Worm (Caenorhabditis elegans) whole organism, young adult: ENCODE measurements around the gene M03B6.3.

Source experiments
- B0019.2 ChIP-seq: fragments of 200-800 bp; sonication (Bioruptor generic); conservative IDR thresholded peaks from 2 replicates; pipeline ENCODE4 v1.3.6; 2022; ENCODE audit warnings: missing genetic modification reagents, missing genetic modification characterization, missing compliant biosample characterization
- B0035.1 ChIP-seq: sonication (generic microtip); optimal IDR thresholded peaks from 2 replicates; lab custom pipeline; 2016; ENCODE audit warnings: missing genetic modification characterization, mild to moderate bottlenecking, missing compliant biosample characterization, missing genotype, missing genetic modification reagents
- D2030.7 ChIP-seq: fragments of 200-800 bp; sonication (Bioruptor generic); IDR thresholded peaks from 2 replicates; pipeline ENCODE4 v1.3.6; 2022; ENCODE audit warnings: missing genetic modification reagents, missing genetic modification characterization, missing compliant biosample characterization
- F39B2.1 ChIP-seq: fragments of 200-800 bp; sonication (Bioruptor generic); IDR thresholded peaks from 2 replicates; pipeline ENCODE4 v1.3.6; 2022; ENCODE audit warnings: missing genetic modification reagents, missing genetic modification characterization, missing compliant biosample characterization
- F57A8.1 ChIP-seq: fragments of 200-800 bp; sonication (Bioruptor generic); optimal IDR thresholded peaks from 2 replicates; lab custom pipeline; 2018; ENCODE audit warnings: mild to moderate bottlenecking, missing genetic modification characterization, moderate library complexity, missing compliant biosample characterization
- K11D2.4 ChIP-seq: fragments of 200-800 bp; sonication (Bioruptor generic); IDR thresholded peaks from 2 replicates; pipeline ENCODE4 v1.3.6; 2022; ENCODE audit warnings: missing genetic modification reagents, missing genetic modification characterization, missing compliant biosample characterization
- K12H6.12 ChIP-seq: fragments of 200-800 bp; sonication (Bioruptor generic); optimal IDR thresholded peaks from 2 replicates; lab custom pipeline; 2018; ENCODE audit warnings: mild to moderate bottlenecking, missing genetic modification characterization, missing compliant biosample characterization
- ceh-40 ChIP-seq: fragments of 200-800 bp; sonication (Bioruptor generic); IDR thresholded peaks from 2 replicates; pipeline ENCODE4 v1.3.6; 2022; ENCODE audit warnings: missing genetic modification characterization, missing compliant biosample characterization
- ceh-58 ChIP-seq: fragments of 200-800 bp; sonication (Bioruptor generic); IDR thresholded peaks from 2 replicates; pipeline ENCODE4 v1.3.6; 2022; ENCODE audit warnings: missing genetic modification characterization, missing compliant biosample characterization
- die-1 ChIP-seq: sonication (generic microtip); optimal IDR thresholded peaks from 2 replicates; lab custom pipeline; 2016; ENCODE audit warnings: missing genotype, mild to moderate bottlenecking, missing genetic modification characterization, missing compliant biosample characterization
- dpff-1 ChIP-seq: sonication (generic microtip); optimal IDR thresholded peaks from 2 replicates; lab custom pipeline; 2017; ENCODE audit warnings: mild to moderate bottlenecking, missing genetic modification characterization, missing compliant biosample characterization
- dpl-1 ChIP-seq: fragments of 150-350 bp; optimal IDR thresholded peaks from 2 replicates; lab custom pipeline; 2014; ENCODE audit warnings: missing biosample characterization, missing genetic modification reagents, missing genetic modification characterization
- efl-1 ChIP-seq: fragments of 150-350 bp; optimal IDR thresholded peaks from 2 replicates; lab custom pipeline; 2014; ENCODE audit warnings: missing biosample characterization, missing genetic modification reagents, missing genetic modification characterization
- egl-18 ChIP-seq: fragments of 200-800 bp; sonication (Bioruptor generic); IDR thresholded peaks from 2 replicates; pipeline ENCODE4 v1.3.6; 2022; ENCODE audit warnings: missing genetic modification reagents, missing genetic modification characterization, missing compliant biosample characterization
- egl-44 ChIP-seq: fragments of 200-800 bp; sonication (Bioruptor generic); IDR thresholded peaks from 2 replicates; pipeline ENCODE4 v1.3.6; 2022; ENCODE audit warnings: missing genetic modification reagents, missing genetic modification characterization, missing compliant biosample characterization
- egrh-3 ChIP-seq: fragments of 200-800 bp; sonication (Bioruptor generic); IDR thresholded peaks from 2 replicates; pipeline ENCODE4 v1.3.6; 2022; ENCODE audit warnings: missing genetic modification reagents, missing genetic modification characterization, missing compliant biosample characterization
- let-607 ChIP-seq, 2 experiments: fragments of 200-800 bp in 1 of 2; sonication (Bioruptor generic) in 1 of 2; sonication (generic microtip) in 1 of 2; optimal IDR thresholded peaks; 2 replicates each; lab custom pipeline; 2016 to 2018; ENCODE audit warnings: mild to moderate bottlenecking in 2 of 2, missing compliant biosample characterization in 2 of 2, missing genetic modification characterization in 2 of 2, moderate library complexity in 2 of 2, missing genotype in 1 of 2
- lin-26 ChIP-seq: fragments of 200-800 bp; sonication (Bioruptor generic); IDR thresholded peaks from 2 replicates; pipeline ENCODE4 v1.3.6; 2022; ENCODE audit warnings: missing genetic modification reagents, missing genetic modification characterization, missing compliant biosample characterization
- lin-54 ChIP-seq: fragments of 200-800 bp; sonication (Bioruptor generic); optimal IDR thresholded peaks from 2 replicates; lab custom pipeline; 2018; ENCODE audit warnings: mild to moderate bottlenecking, missing genetic modification characterization, missing compliant biosample characterization
- lir-1 ChIP-seq: fragments of 200-800 bp; sonication (Bioruptor generic); conservative IDR thresholded peaks from 2 replicates; pipeline ENCODE4 v1.3.6; 2022; ENCODE audit warnings: missing genetic modification reagents, missing genetic modification characterization, missing compliant biosample characterization
- lsy-27 ChIP-seq: sonication (generic microtip); optimal IDR thresholded peaks from 2 replicates; lab custom pipeline; 2017; ENCODE audit warnings: missing genetic modification characterization, mild to moderate bottlenecking, missing compliant biosample characterization, antibody characterized with exemption, missing genotype, borderline replicate concordance; ENCODE audit not compliant: insufficient read depth
- madf-6 ChIP-seq: fragments of 200-800 bp; sonication (Bioruptor generic); IDR thresholded peaks from 2 replicates; pipeline ENCODE4 v1.3.6; 2022; ENCODE audit warnings: missing genetic modification reagents, missing genetic modification characterization, missing compliant biosample characterization
- madf-8 ChIP-seq: fragments of 200-800 bp; sonication (Bioruptor generic); conservative IDR thresholded peaks from 2 replicates; pipeline ENCODE4 v1.3.6; 2022; ENCODE audit warnings: missing genetic modification reagents, missing genetic modification characterization, missing compliant biosample characterization
- mcd-1 ChIP-seq: fragments of 200-800 bp; sonication (Bioruptor generic); IDR thresholded peaks from 2 replicates; pipeline ENCODE4 v1.3.6; 2022; ENCODE audit warnings: missing genetic modification reagents, missing genetic modification characterization, missing compliant biosample characterization
- mes-4 ChIP-seq: sonication (generic microtip); optimal IDR thresholded peaks from 2 replicates; lab custom pipeline; 2016; ENCODE audit warnings: missing genotype, missing genetic modification characterization, missing compliant biosample characterization
- nfya-1 ChIP-seq: sonication (generic microtip); optimal IDR thresholded peaks from 2 replicates; lab custom pipeline; 2017; ENCODE audit warnings: antibody characterized with exemption, missing compliant biosample characterization, missing genetic modification characterization, borderline replicate concordance; ENCODE audit not compliant: insufficient read depth
- nfya-2 ChIP-seq: fragments of 200-800 bp; sonication (Bioruptor generic); IDR thresholded peaks from 2 replicates; pipeline ENCODE4 v1.3.6; 2022; ENCODE audit warnings: missing genetic modification reagents, missing genetic modification characterization, missing compliant biosample characterization
- nhr-120 ChIP-seq: fragments of 200-800 bp; sonication (Bioruptor generic); IDR thresholded peaks from 2 replicates; pipeline ENCODE4 v1.3.6; 2022; ENCODE audit warnings: missing genetic modification characterization, missing compliant biosample characterization
- nhr-80 ChIP-seq: sonication (generic microtip); optimal IDR thresholded peaks from 2 replicates; lab custom pipeline; 2016; ENCODE audit warnings: missing genetic modification characterization, missing compliant biosample characterization
- nhr-90 ChIP-seq: sonication (generic microtip); optimal IDR thresholded peaks from 2 replicates; lab custom pipeline; 2016; ENCODE audit warnings: missing genotype, mild to moderate bottlenecking, missing genetic modification characterization, missing compliant biosample characterization
- pbrm-1 ChIP-seq: fragments of 200-800 bp; sonication (Bioruptor generic); IDR thresholded peaks from 2 replicates; pipeline ENCODE4 v1.3.6; 2022; ENCODE audit warnings: missing genetic modification reagents, missing genetic modification characterization, missing compliant biosample characterization
- pha-4 ChIP-seq: fragments of 150-350 bp; sonication (generic microtip); optimal IDR thresholded peaks from 2 replicates; lab custom pipeline; 2014; ENCODE audit warnings: missing biosample characterization, missing genetic modification reagents, missing genetic modification characterization
- sea-2 ChIP-seq: fragments of 200-800 bp; sonication (Bioruptor generic); IDR thresholded peaks from 2 replicates; pipeline ENCODE4 v1.3.6; 2022; ENCODE audit warnings: missing genetic modification characterization, missing compliant biosample characterization
- sptf-2 ChIP-seq: fragments of 200-800 bp; sonication (Bioruptor generic); optimal IDR thresholded peaks from 2 replicates; lab custom pipeline; 2018; ENCODE audit warnings: mild to moderate bottlenecking, missing genetic modification characterization, missing compliant biosample characterization
- tbx-9 ChIP-seq: sonication (generic microtip); optimal IDR thresholded peaks from 2 replicates; lab custom pipeline; 2016; ENCODE audit warnings: borderline replicate concordance, missing genetic modification characterization, inconsistent platforms, missing compliant biosample characterization
- xnd-1 ChIP-seq: sonication (generic microtip); optimal IDR thresholded peaks from 2 replicates; lab custom pipeline; 2016; ENCODE audit warnings: missing genotype, missing genetic modification reagents, missing genetic modification characterization, missing compliant biosample characterization
- zfh-2 ChIP-seq: fragments of 200-800 bp; sonication (Bioruptor generic); conservative IDR thresholded peaks from 2 replicates; pipeline ENCODE4 v1.3.6; 2022; ENCODE audit warnings: missing genetic modification reagents, missing genetic modification characterization, missing compliant biosample characterization
- ztf-26 ChIP-seq: sonication (generic microtip); optimal IDR thresholded peaks from 2 replicates; lab custom pipeline; 2017; ENCODE audit warnings: missing genetic modification characterization, missing compliant biosample characterization

Gene M03B6.3

ce11 chrX:13876860-13877259 lies 12.8 kb upstream of the M03B6.3 start (continued):
- TF ChIP-seq let-607 (tag; optimal IDR thresholded peaks at IDR 0.05; lab: Kevin White, UChicago) = no peak

DNA sequence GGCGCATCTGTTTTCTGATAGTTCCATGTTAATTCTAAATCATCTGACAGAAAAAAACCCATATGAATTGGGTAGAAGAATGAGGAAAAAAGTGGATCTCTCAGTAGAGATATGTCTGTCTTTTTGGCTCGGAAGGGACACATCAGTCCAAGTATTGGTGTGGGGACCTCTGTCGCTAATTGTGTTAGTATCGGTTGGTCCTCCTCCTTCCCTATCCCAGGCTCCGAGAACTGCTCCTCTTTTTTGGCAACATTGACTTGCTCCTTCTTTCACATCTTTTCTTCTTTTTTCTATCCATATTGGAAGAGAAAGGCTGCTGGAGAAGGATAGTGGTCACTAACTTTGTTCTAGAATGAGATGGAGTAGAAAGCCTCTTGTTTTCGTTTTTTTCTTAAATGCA lies 11.8 kb upstream of the M03B6.3 start:
- TF ChIP-seq mcd-1 (GFP tag; lab: Robert Waterston, UW) (no peak), K11D2.4 (GFP tag; lab: Robert Waterston, UW) (no peak)

ce11 chrX:13873324-13873933 lies 9.3 kb upstream of the M03B6.3 start:
- TF ChIP-seq dpl-1 (GFP tag; lab: Kevin White, UChicago) (no peak), ceh-58 (no peak), K12H6.12 (no peak), ceh-40 (no peak), B0019.2 (GFP tag; lab: Robert Waterston, UW) (no peak)
- TF ChIP-seq, all 124 proteins: peak for 0

DNA sequence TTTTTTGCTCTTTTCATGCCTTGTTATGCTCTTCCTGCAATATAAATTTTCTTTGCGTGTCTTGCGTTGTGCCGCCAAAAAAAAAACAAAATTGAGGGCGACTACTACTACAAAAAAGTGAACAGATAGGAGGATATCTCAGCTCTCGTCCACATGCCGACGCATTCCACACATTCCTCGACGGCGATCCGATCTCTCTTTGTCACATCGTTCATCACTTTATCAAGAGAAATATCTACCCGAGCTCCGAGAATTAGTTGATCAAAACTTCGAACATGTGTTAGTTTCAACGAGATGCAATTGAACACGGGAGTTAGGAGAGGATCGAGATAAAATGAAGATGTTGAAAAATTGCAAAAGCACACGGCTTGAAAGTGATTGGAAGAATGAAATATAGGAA lies 7.0 kb upstream of the M03B6.3 start:
- TF ChIP-seq sptf-2 (GFP tag; lab: Kevin White, UChicago) (no peak), lin-54 (no peak), tbx-9 (tag; lab: Kevin White, UChicago) (no peak), egl-18 (GFP tag; lab: Robert Waterston, UW) (no peak), nhr-120 (GFP tag; lab: Robert Waterston, UW) (no peak), ceh-40 (no peak), nfya-2 (no peak)

ce11 chrX:13858693-13859092 lies 5.4 kb downstream of the M03B6.3 start, which contains the start of gene M03B6.4:
Gene M03B6.4 (plus strand): TSS chrX:13858841.
- no peak for TF ChIP-seq nfya-1 (tag; lab: Kevin White, UChicago)
- no peak for TF ChIP-seq B0035.1 (tag; lab: Kevin White, UChicago)
- no peak for TF ChIP-seq egl-44 (GFP tag; lab: Robert Waterston, UW)
- no peak for TF ChIP-seq lin-26
- TF ChIP-seq die-1 (tag; lab: Kevin White, UChicago) = no peak
- TF ChIP-seq dpff-1 (tag; lab: Kevin White, UChicago) = no peak
- TF ChIP-seq nhr-80 (tag; lab: Kevin White, UChicago) = peak; percentile 23
- no peak for TF ChIP-seq ztf-26

DNA sequence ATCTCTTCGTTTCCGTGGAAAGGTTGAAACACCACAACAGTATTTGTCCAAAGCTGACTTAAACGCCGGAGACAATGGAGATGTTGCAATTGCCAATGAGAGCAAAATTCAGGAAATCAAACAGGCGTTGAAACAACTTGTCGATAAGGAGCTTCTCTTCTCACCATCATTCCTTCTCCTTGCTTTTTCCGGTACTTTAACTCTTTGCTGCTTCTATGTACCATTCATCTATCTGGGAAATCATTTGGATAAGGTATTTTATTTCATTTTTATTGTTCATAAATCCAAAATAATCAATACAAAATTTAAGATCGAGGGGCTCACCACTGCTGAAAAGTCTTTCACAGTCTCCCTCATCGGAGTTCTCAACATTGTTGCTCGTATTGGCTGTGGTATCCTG lies 8.2 kb downstream of the M03B6.3 start:
- TF ChIP-seq D2030.7 (no peak), egl-44 (GFP tag; lab: Robert Waterston, UW) (no peak), pha-4 (tag; lab: Kevin White, UChicago) (no peak), K11D2.4 (GFP tag; lab: Robert Waterston, UW) (no peak), efl-1 (no peak), lsy-27 (tag; lab: Kevin White, UChicago) (no peak), nhr-90 (tag; lab: Kevin White, UChicago) (no peak), F57A8.1 (GFP tag; lab: Kevin White, UChicago) (no peak), egrh-3 (GFP tag; lab: Robert Waterston, UW) (no peak), madf-8 (GFP tag; lab: Robert Waterston, UW) (no peak), lir-1 (GFP tag; lab: Robert Waterston, UW) (no peak), mes-4 (tag; lab: Kevin White, UChicago) (no peak), pbrm-1 (GFP tag; lab: Robert Waterston, UW) (no peak), K12H6.12 (no peak), madf-6 (GFP tag; lab: Robert Waterston, UW) (no peak), xnd-1 (no peak), F39B2.1 (GFP tag; lab: Robert Waterston, UW) (no peak), zfh-2 (GFP tag; lab: Robert Waterston, UW) (no peak), sea-2 (GFP tag; lab: Robert Waterston, UW) (no peak)
